Fruit fly (Drosophila melanogaster) whole organism, embryonic: ENCODE data around the gene kay.
A peak's percentile ranks its signal among the peaks of the same experiment; 100 is the strongest.

ENCODE experiments used
- CG11085 ChIP-seq: fragments of 200-800 bp; sonication (Bioruptor generic); IDR thresholded peaks from 2 replicates; pipeline ENCODE4 v1.3.6; 2022; ENCODE audit warnings: missing biosample characterization, missing genetic modification characterization
- CG13624 ChIP-seq: fragments of 200-800 bp; sonication (Bioruptor generic); optimal IDR thresholded peaks from 2 replicates; lab custom pipeline; 2016; ENCODE audit warnings: missing biosample characterization, missing genetic modification characterization
- CG13894 ChIP-seq: fragments of 200-800 bp; sonication (Bioruptor generic); optimal IDR thresholded peaks from 3 replicates; lab custom pipeline; 2018; ENCODE audit warnings: missing biosample characterization, mild to moderate bottlenecking, missing genetic modification characterization, moderate library complexity
- CG14860 ChIP-seq: fragments of 200-800 bp; sonication (Bioruptor generic); IDR thresholded peaks from 3 replicates; pipeline ENCODE4 v1.3.6; 2022; ENCODE audit warnings: missing biosample characterization, missing genetic modification characterization; ENCODE audit not compliant: partially characterized antibody
- CG14965 ChIP-seq: fragments of 200-800 bp; sonication (Bioruptor generic); optimal IDR thresholded peaks from 2 replicates; lab custom pipeline; 2016; ENCODE audit warnings: missing biosample characterization, missing genetic modification characterization, borderline replicate concordance
- CG1529 ChIP-seq: fragments of 200-800 bp; sonication (Bioruptor generic); optimal IDR thresholded peaks from 3 replicates; lab custom pipeline; 2018; ENCODE audit warnings: missing biosample characterization, missing genetic modification characterization
- CG30020 ChIP-seq: fragments of 200-800 bp; optimal IDR thresholded peaks from 2 replicates; lab custom pipeline; 2019; ENCODE audit warnings: missing biosample characterization, mild to moderate bottlenecking, missing genetic modification characterization, moderate library complexity
- CG31441 ChIP-seq: fragments of 200-800 bp; sonication (Bioruptor generic); IDR thresholded peaks from 2 replicates; pipeline ENCODE4 v1.3.6; 2022; ENCODE audit warnings: missing biosample characterization, missing genetic modification characterization
- CG32767 ChIP-seq: fragments of 200-800 bp; sonication (Bioruptor generic); IDR thresholded peaks from 2 replicates; pipeline ENCODE4 v1.3.6; 2022; ENCODE audit warnings: missing biosample characterization, missing genetic modification characterization
- CG3407 ChIP-seq: fragments of 200-800 bp; sonication (Bioruptor generic); optimal IDR thresholded peaks from 2 replicates; lab custom pipeline; 2018; ENCODE audit warnings: missing biosample characterization, mild to moderate bottlenecking, missing genetic modification characterization
- CG34224 ChIP-seq: fragments of 200-800 bp; sonication (Bioruptor generic); IDR thresholded peaks from 3 replicates; pipeline ENCODE4 v1.3.6; 2022; ENCODE audit warnings: missing biosample characterization, missing genetic modification characterization; ENCODE audit not compliant: partially characterized antibody
- CG3726 ChIP-seq: fragments of 200-800 bp; sonication (Bioruptor generic); IDR thresholded peaks from 3 replicates; pipeline ENCODE4, ENCODE4 v1.3.6; 2022; ENCODE audit warnings: missing biosample characterization, missing genetic modification characterization
- CG4282 ChIP-seq: fragments of 200-800 bp; sonication (Bioruptor generic); optimal IDR thresholded peaks from 2 replicates; lab custom pipeline; 2016; ENCODE audit warnings: missing biosample characterization, missing genetic modification characterization
- CG7556 ChIP-seq: fragments of 200-800 bp; sonication (Bioruptor generic); optimal IDR thresholded peaks from 2 replicates; lab custom pipeline; 2017; ENCODE audit warnings: missing biosample characterization, mild to moderate bottlenecking, missing genetic modification characterization
- CG8388 ChIP-seq: fragments of 200-800 bp; sonication (Bioruptor generic); optimal IDR thresholded peaks from 2 replicates; lab custom pipeline; 2019; ENCODE audit warnings: missing biosample characterization, mild to moderate bottlenecking, missing genetic modification characterization, moderate library complexity
- CG8478 ChIP-seq: fragments of >200 bp; optimal IDR thresholded peaks from 2 replicates; lab custom pipeline; 2018
- CG9727 ChIP-seq: fragments of 200-800 bp; sonication (Bioruptor generic); optimal IDR thresholded peaks from 3 replicates; lab custom pipeline; 2017; ENCODE audit warnings: missing biosample characterization, mild to moderate bottlenecking, missing genetic modification characterization
- CoRest ChIP-seq: fragments of 200-800 bp; sonication (Bioruptor generic); optimal IDR thresholded peaks from 3 replicates; lab custom pipeline; 2018; ENCODE audit warnings: missing biosample characterization, mild to moderate bottlenecking, missing genetic modification characterization, moderate library complexity
- D ChIP-seq, 2 experiments: fragments of 200-800 bp in 1 of 2; fragments of >200 bp in 1 of 2; sonication (Bioruptor generic) in 1 of 2; optimal IDR thresholded peaks; 2 replicates in 1 of 2; 3 replicates in 1 of 2; lab custom pipeline; 2017; ENCODE audit warnings: mild to moderate bottlenecking in 1 of 2, missing biosample characterization in 1 of 2, missing genetic modification characterization in 1 of 2, missing genetic modification reagents in 1 of 2
- D19B ChIP-seq: fragments of 200-800 bp; sonication (Bioruptor generic); optimal IDR thresholded peaks from 2 replicates; lab custom pipeline; 2017; ENCODE audit warnings: missing biosample characterization, mild to moderate bottlenecking, missing genetic modification characterization
- Deaf1 ChIP-seq: fragments of 200-800 bp; optimal IDR thresholded peaks from 3 replicates; lab custom pipeline; 2019; ENCODE audit warnings: missing biosample characterization, mild to moderate bottlenecking, missing genetic modification characterization, moderate library complexity
- Dfd ChIP-seq, 2 experiments: fragments of >200 bp; optimal IDR thresholded peaks; 2 replicates each; lab custom pipeline; 2017; ENCODE audit warnings: missing biosample characterization in 2 of 2, missing genetic modification characterization in 2 of 2
- Ets65A ChIP-seq: fragments of 200-800 bp; sonication (Bioruptor generic); peaks from one replicate; lab custom pipeline; 2016; ENCODE audit warnings: missing biosample characterization, missing genetic modification characterization
- Fer2 ChIP-seq: fragments of 200-800 bp; sonication (Bioruptor generic); optimal IDR thresholded peaks from 2 replicates; lab custom pipeline; 2018; ENCODE audit warnings: missing biosample characterization, mild to moderate bottlenecking, missing genetic modification characterization, moderate library complexity
- H2.0 ChIP-seq: fragments of 200-800 bp; sonication (Bioruptor generic); IDR thresholded peaks from 2 replicates; pipeline ENCODE4 v1.3.6; 2022; ENCODE audit warnings: missing biosample characterization, missing genetic modification characterization
- HLH4C ChIP-seq: fragments of 200-800 bp; sonication (Bioruptor generic); IDR thresholded peaks from 3 replicates; pipeline ENCODE4 v1.3.6; 2022; ENCODE audit warnings: missing biosample characterization, missing genetic modification characterization; ENCODE audit not compliant: partially characterized antibody
- Jarid2 ChIP-seq: fragments of 200-800 bp; sonication (Bioruptor generic); optimal IDR thresholded peaks from 3 replicates; lab custom pipeline; 2017; ENCODE audit warnings: mild to moderate bottlenecking, missing biosample characterization, missing genetic modification reagents, missing genetic modification characterization
- NK7.1 ChIP-seq: fragments of 200-800 bp; sonication (Bioruptor generic); optimal IDR thresholded peaks from 3 replicates; lab custom pipeline; 2016; ENCODE audit warnings: missing biosample characterization, missing genetic modification characterization
- Opbp ChIP-seq: fragments of 200-800 bp; sonication (Bioruptor generic); IDR thresholded peaks from 3 replicates; pipeline ENCODE4 v1.3.6; 2022; ENCODE audit warnings: missing biosample characterization, missing genetic modification characterization; ENCODE audit not compliant: partially characterized antibody
- PHDP ChIP-seq: fragments of 200-800 bp; sonication (Bioruptor generic); optimal IDR thresholded peaks from 3 replicates; lab custom pipeline; 2018; ENCODE audit warnings: missing biosample characterization, mild to moderate bottlenecking, missing genetic modification characterization, moderate library complexity
- ato ChIP-seq: fragments of 200-800 bp; sonication (Bioruptor generic); IDR thresholded peaks from 2 replicates; pipeline ENCODE4 v1.3.6; 2022; ENCODE audit warnings: missing biosample characterization, missing genetic modification characterization; ENCODE audit not compliant: partially characterized antibody
- dpn ChIP-seq, 2 experiments: fragments of 200-800 bp; sonication (Bioruptor generic); optimal IDR thresholded peaks; 3 replicates each; lab custom pipeline; 2016; ENCODE audit warnings: missing biosample characterization in 2 of 2, missing genetic modification characterization in 2 of 2
- gsb ChIP-seq: fragments of 200-800 bp; sonication (Bioruptor generic); IDR thresholded peaks from 2 replicates; pipeline ENCODE4 v1.3.6; 2022; ENCODE audit warnings: missing biosample characterization, missing genetic modification characterization
- hbn ChIP-seq: fragments of 200-800 bp; sonication (Bioruptor generic); IDR thresholded peaks from 2 replicates; pipeline ENCODE4 v1.3.6; 2022; ENCODE audit warnings: missing biosample characterization, missing genetic modification characterization; ENCODE audit not compliant: partially characterized antibody
- lov ChIP-seq, 2 experiments: fragments of 200-800 bp in 1 of 2; fragments of >200 bp in 1 of 2; sonication (Bioruptor generic) in 1 of 2; IDR thresholded peaks in 1 of 2; optimal IDR thresholded peaks in 1 of 2; 2 replicates in 1 of 2; 3 replicates in 1 of 2; pipeline versions ENCODE4 v1.3.6 to Lab custom; 2017 to 2022; ENCODE audit warnings: missing biosample characterization in 1 of 2, missing genetic modification characterization in 1 of 2
- prd ChIP-seq, 3 experiments: fragments of >200 bp in 2 of 3; fragments of 200-800 bp in 1 of 3; sonication (Bioruptor generic) in 1 of 3; optimal IDR thresholded peaks in 2 of 3; IDR thresholded peaks in 1 of 3; 2 replicates in 2 of 3; 3 replicates in 1 of 3; pipeline versions ENCODE4 v1.3.6 to Lab custom; 2017 to 2022; ENCODE audit warnings: missing biosample characterization in 1 of 3, missing genetic modification characterization in 1 of 3
- rib ChIP-seq: fragments of 200-800 bp; sonication (Bioruptor generic); IDR thresholded peaks from 2 replicates; pipeline ENCODE4 v1.3.6; 2022; ENCODE audit warnings: missing biosample characterization, missing genetic modification characterization
- schlank ChIP-seq: fragments of 200-800 bp; sonication (Bioruptor generic); optimal IDR thresholded peaks from 2 replicates; lab custom pipeline; 2018; ENCODE audit warnings: missing biosample characterization, mild to moderate bottlenecking, missing genetic modification characterization
- seq ChIP-seq: fragments of 200-800 bp; sonication (Bioruptor generic); IDR thresholded peaks from 2 replicates; pipeline ENCODE4 v1.3.6; 2022; ENCODE audit warnings: missing biosample characterization, missing genetic modification characterization
- tin ChIP-seq: fragments of 200-800 bp; sonication (Bioruptor generic); optimal IDR thresholded peaks from 3 replicates; lab custom pipeline; 2016; ENCODE audit warnings: missing biosample characterization, missing genetic modification characterization
- tna ChIP-seq: fragments of 200-800 bp; sonication (Bioruptor generic); IDR thresholded peaks from 2 replicates; pipeline ENCODE4 v1.3.6; 2022; ENCODE audit warnings: missing biosample characterization, missing genetic modification characterization; ENCODE audit not compliant: partially characterized antibody
- z ChIP-seq: fragments of 200-800 bp; sonication (Bioruptor generic); IDR thresholded peaks from 3 replicates; pipeline ENCODE4 v1.3.6; 2022; ENCODE audit warnings: missing biosample characterization, missing genetic modification characterization
- zen ChIP-seq: fragments of 200-800 bp; sonication (Bioruptor generic); optimal IDR thresholded peaks from 3 replicates; lab custom pipeline; 2018; ENCODE audit warnings: missing biosample characterization, mild to moderate bottlenecking, missing genetic modification characterization, moderate library complexity

The kay gene

DNA sequence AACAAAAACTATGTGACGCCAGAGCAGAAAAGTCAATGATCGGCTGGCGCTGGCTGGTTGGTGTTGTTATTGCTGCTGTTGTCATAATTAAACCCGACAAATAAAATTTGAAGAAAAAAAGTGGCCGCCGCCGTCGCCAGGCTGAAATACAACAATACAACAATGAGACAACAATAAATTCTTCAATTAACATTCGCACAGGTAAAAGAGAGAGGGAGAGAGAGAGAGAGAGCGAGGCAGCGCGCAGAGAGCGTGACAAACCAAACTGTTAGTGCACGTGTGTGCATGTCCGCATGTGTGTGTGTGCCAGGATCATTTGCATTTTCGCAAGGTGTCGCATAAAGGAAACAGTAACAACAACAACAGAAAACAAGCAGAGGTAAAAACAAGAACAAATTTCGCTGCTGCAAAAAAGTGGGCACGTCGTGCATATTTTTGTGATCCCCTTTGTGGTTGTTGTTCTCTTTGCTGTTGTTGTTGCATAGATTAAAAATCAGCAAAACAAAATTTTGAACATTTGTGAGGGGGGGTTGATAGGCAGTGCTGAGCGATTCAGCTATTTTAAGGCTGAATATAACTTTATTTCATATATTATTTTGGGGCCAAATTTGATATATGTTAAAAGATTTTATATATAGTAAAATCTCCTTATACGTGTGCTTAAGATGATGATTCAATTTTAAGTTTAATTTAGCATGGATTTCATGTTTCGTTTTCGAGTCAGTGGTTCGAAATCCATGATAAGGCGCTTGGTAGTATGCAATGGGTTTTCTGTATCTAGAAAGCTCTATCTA, 1.3 kb upstream of the kay start (continued):
- TF ChIP-seq CG11085 (no peak), CoRest (no peak), CG3407 (no peak), Fer2 (tag; lab: Kevin White, UChicago) (no peak)

DNA sequence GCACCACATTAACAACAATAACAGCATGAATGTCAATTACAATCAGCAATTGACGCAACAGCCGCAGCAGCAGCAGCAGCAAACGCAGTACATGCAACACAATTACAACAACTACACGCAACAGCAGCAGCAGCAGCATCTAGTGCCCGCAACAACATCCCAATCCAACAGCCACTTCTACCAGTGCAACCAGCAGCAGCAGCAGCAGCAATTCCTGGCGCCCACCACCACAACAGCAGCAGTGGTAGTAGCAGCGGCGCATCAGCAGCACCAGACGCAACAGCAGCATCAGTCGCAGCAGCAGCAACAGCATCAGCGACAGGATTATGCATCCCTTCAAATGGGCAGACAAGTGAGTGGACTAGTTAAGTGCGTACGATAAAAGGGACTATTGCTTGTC, 1.4 kb downstream of the kay start:
- 0 out of 3 replicates have a peak, but pooled peaks have one; percentile 7 for TF ChIP-seq HLH4C (GFP tag; lab: Robert Waterston, UW)
- TF ChIP-seq schlank (tag; lab: Kevin White, UChicago): no peak
- TF ChIP-seq CG8478 (lab: Kevin White, UChicago): peak; percentile 73
- TF ChIP-seq Dfd (GFP tag; optimal IDR thresholded peaks at IDR 0.05; lab: Kevin White, UChicago): peak in 1 of 2 experiments; percentile 77

dm6 chr3R:29770930-29771329, 5.1 kb downstream of the kay start:
- TF ChIP-seq z (GFP tag; lab: Robert Waterston, UW) (peak; percentile 48; the same call in 2 of the 3 replicates), CG31441 (GFP tag; lab: Robert Waterston, UW) (no peak), D (optimal IDR thresholded peaks at IDR 0.05; lab: Kevin White, UChicago) (peak; percentile 11), D (GFP tag; optimal IDR thresholded peaks at IDR 0.05; lab: Kevin White, UChicago) (no peak), Ets65A (peak; percentile 66), zen (tag; lab: Kevin White, UChicago) (peak; percentile 91), PHDP (tag; lab: Kevin White, UChicago) (no peak), dpn (GFP tag; optimal IDR thresholded peaks at IDR 0.05; lab: Kevin White, UChicago) (no peak), CG13624 (no peak), ato (no peak), CG7556 (GFP tag; lab: Kevin White, UChicago) (no peak), CG13894 (tag; lab: Kevin White, UChicago) (peak; percentile 54), Opbp (GFP tag; lab: Robert Waterston, UW) (0 out of 3 replicates have a peak, but pooled peaks have one; percentile 20), rib (0 out of 2 replicates have a peak, but pooled peaks have one; percentile 16), prd (optimal IDR thresholded peaks at IDR 0.05; lab: Kevin White, UChicago) (no peak), prd (GFP tag; IDR thresholded peaks at IDR 0.05; lab: Robert Waterston, UW) (0 out of 3 replicates have a peak, but pooled peaks have one; percentile 13), Deaf1 (tag; lab: Kevin White, UChicago) (peak; percentile 10), CG8388 (no peak)

- TF ChIP-seq CG14965 (GFP tag; lab: Kevin White, UChicago) (no peak), H2.0 (GFP tag; lab: Robert Waterston, UW) (no peak), CG30020 (tag; lab: Kevin White, UChicago) (no peak), D19B (GFP tag; lab: Kevin White, UChicago) (no peak), CG1529 (GFP tag; lab: Kevin White, UChicago) (no peak), CG9727 (GFP tag; lab: Kevin White, UChicago) (no peak), NK7.1 (GFP tag; lab: Kevin White, UChicago) (no peak), tna (GFP tag; lab: Robert Waterston, UW) (peak; percentile 62; the same call in 1 of the 2 replicates), CG32767 (GFP tag; lab: Robert Waterston, UW) (peak; percentile 31; the same call in 1 of the 2 replicates), lov (optimal IDR thresholded peaks at IDR 0.05; lab: Kevin White, UChicago) (no peak), lov (GFP tag; IDR thresholded peaks at IDR 0.05; lab: Robert Waterston, UW) (no peak; the same call in 2 of the 3 replicates), Jarid2 (GFP tag; lab: Kevin White, UChicago) (no peak), CG3726 (GFP tag; lab: Robert Waterston, UW) (no peak), hbn (GFP tag; lab: Robert Waterston, UW) (peak; percentile 42; the same call in 1 of the 2 replicates), tin (GFP tag; lab: Kevin White, UChicago) (no peak), seq (no peak), CG34224 (GFP tag; lab: Robert Waterston, UW) (peak; percentile 87), CG4282 (GFP tag; lab: Kevin White, UChicago) (no peak), CG14860 (no peak), gsb (GFP tag; lab: Robert Waterston, UW) (no peak)
Measured at dm6 chr3R:29771645-29772089, 5.9 kb downstream of the kay start.
